Fruit fly (Drosophila melanogaster): ENCODE results near the gene Doc2.

Gene Doc2

DNA sequence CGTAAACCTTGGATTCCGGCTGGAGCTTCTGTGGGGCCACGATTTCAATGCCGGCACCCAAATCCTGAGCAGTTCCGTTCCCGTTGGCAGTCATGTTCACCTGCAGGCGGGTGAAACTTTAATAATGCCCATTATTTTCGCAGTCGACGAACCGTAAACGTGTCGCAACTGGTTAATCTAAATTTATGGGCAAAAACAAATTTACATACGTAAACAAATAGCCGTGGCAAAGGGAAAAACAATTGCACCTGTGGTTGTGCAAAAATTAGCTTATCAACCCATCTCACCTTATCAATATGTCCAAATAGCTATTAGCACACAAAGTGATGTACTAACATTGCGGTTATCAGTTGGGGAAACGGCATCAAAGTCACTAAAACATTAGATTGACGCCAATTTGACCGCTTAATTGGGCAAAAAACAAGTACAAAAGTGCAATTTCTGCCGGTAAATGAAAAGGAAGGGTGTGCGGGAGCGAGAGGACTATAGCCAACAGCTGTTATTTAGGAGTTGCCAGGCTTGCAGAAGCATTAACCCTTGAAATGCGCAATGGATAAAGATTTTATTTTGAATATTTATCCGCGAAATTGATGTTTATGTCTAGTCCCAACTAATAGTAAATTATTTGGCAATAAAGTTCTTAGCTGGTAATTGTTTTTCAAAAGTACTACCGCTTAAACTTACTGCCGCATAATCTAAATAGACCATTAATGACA lies 33.8 kb downstream of the Doc2 start:
- TF ChIP-seq svp (GFP tag) (peak; percentile 71), Sox14 (GFP tag; optimal IDR thresholded peaks at IDR 0.05) (peak; percentile 13), Eip75B (GFP tag; optimal IDR thresholded peaks at IDR 0.05) (peak; percentile 41), dsx (GFP tag; optimal IDR thresholded peaks at IDR 0.05; ENCODE audit: poor library complexity, severe bottlenecking) (no peak), CG31627 (GFP tag; optimal IDR thresholded peaks at IDR 0.05) (peak; percentile 21), Hr39 (GFP tag; optimal IDR thresholded peaks at IDR 0.05) (no peak), lz (GFP tag; optimal IDR thresholded peaks at IDR 0.05) (peak; percentile 12), esn (GFP tag; optimal IDR thresholded peaks at IDR 0.05) (peak; percentile 41), CG3032 (tag; optimal IDR thresholded peaks at IDR 0.05) (peak; percentile 15)

DNA sequence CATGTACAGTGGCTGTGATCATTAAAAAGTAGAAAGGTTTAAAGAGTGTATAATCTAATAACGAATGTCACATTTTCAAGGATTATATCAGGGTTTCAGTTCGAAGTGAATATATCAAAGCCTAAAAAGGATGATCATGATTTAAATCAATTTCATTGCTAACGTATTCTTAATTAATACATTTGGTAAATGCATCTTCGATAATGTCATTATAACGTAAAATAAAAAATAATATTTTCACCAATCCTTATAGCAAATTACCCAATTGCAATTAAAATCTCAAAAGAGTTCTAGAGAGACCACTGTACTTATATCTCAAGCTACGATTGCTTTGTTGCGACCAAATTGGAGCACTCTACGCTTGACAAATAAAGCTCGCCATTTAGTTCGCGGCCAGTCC lies 37.0 kb downstream of the Doc2 start:
- TF ChIP-seq svp (GFP tag) (peak; percentile 75), CG11902 (GFP tag; optimal IDR thresholded peaks at IDR 0.05) (no peak), Eip78C (GFP tag) (peak; percentile 79)

DNA sequence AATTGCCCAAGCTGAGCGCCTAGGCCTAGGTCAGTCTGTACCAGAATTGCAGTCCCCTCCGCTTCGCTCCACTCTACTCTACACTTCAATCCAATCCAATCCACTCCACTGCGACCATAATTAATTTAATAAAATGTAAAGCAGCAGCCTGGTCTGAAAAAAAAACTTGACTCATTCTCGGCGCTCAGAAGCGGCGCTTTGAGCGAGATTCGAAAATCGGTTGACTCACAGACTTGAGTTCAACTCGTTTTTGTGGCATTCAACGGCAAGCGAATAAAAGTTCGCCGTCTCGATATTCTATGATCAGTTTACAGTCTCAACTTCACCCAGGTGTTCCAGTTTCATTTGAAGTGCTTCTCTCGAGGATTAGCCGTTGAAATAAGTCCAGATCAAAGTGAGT lies 37.6 kb downstream of the Doc2 start, which contains the start of gene CG13314:
Gene CG13314 (plus strand): TSS at position 301 of the 400 bp plus-strand sequence.
- no peak for TF ChIP-seq salr (GFP tag; optimal IDR thresholded peaks at IDR 0.05)
- no peak for TF ChIP-seq CG9139 (GFP tag; optimal IDR thresholded peaks at IDR 0.05)
- TF ChIP-seq CG11762 (GFP tag; optimal IDR thresholded peaks at IDR 0.05; ENCODE audit: insufficient read depth) = no peak
- no peak for TF ChIP-seq esn (GFP tag; optimal IDR thresholded peaks at IDR 0.05)
- no peak for TF ChIP-seq dac (GFP tag; optimal IDR thresholded peaks at IDR 0.05)
- no peak for TF ChIP-seq Lpt (GFP tag; optimal IDR thresholded peaks at IDR 0.05)
- no peak for TF ChIP-seq achi (GFP tag; optimal IDR thresholded peaks at IDR 0.05)
- TF ChIP-seq Eip78C (GFP tag) = no peak
- no peak for TF ChIP-seq svp (GFP tag)
- TF ChIP-seq CG6792 (GFP tag; optimal IDR thresholded peaks at IDR 0.05) = no peak

DNA sequence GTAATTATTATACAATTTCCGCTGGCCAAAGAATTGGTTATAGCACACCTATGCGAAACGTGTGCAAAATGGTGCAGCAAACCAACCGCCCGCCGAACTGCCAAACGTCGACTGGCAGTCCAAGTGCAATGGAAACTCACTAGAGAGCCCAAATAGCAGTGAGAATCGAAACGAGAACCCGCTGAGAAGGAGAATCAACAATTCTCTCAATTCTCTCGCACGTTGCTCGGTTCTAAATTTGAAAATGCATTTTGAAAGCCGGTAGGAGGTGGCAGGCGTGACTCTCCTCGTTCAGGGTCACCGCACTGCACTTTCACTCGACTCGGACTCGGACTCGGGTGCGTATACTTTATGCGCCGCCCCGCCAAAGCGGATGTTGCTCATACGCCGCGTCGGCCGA lies 39.3 kb downstream of the Doc2 start, which contains the start of gene CG5644:
Gene CG5644 (minus strand): TSS at position 101 of the 400 bp plus-strand sequence.
- TF ChIP-seq eg (GFP tag; IDR thresholded peaks at IDR 0.05) = no peak
- TF ChIP-seq CG32006 (GFP tag; optimal IDR thresholded peaks at IDR 0.05) = no peak
- TF ChIP-seq Eip78C (GFP tag) = no peak
- no peak for TF ChIP-seq CG3919 (GFP tag; optimal IDR thresholded peaks at IDR 0.05)
- TF ChIP-seq achi (GFP tag; optimal IDR thresholded peaks at IDR 0.05) = no peak
- no peak for TF ChIP-seq Hr39 (GFP tag; optimal IDR thresholded peaks at IDR 0.05)
- no peak for TF ChIP-seq CG15336 (GFP tag; IDR thresholded peaks at IDR 0.05)
- no peak for TF ChIP-seq Sox14 (GFP tag; optimal IDR thresholded peaks at IDR 0.05)
- TF ChIP-seq esn (GFP tag; optimal IDR thresholded peaks at IDR 0.05) = no peak
- no peak for TF ChIP-seq CG7368 (GFP tag; optimal IDR thresholded peaks at IDR 0.05)
- no peak for TF ChIP-seq fd85E (GFP tag; optimal IDR thresholded peaks at IDR 0.05)
- no peak for TF ChIP-seq CG11294 (GFP tag; IDR thresholded peaks at IDR 0.05)
- TF ChIP-seq CG1621 (tag; optimal IDR thresholded peaks at IDR 0.05) = no peak
- no peak for TF ChIP-seq Smox (GFP tag; optimal IDR thresholded peaks at IDR 0.05)
- TF ChIP-seq Ets96B (tag; optimal IDR thresholded peaks at IDR 0.05) = no peak
- no peak for TF ChIP-seq vri (GFP tag; optimal IDR thresholded peaks at IDR 0.05)
- TF ChIP-seq Hr38 (GFP tag; optimal IDR thresholded peaks at IDR 0.05) = no peak
- TF ChIP-seq lz (GFP tag; optimal IDR thresholded peaks at IDR 0.05) = no peak
- TF ChIP-seq cyc (GFP tag; optimal IDR thresholded peaks at IDR 0.05) = no peak
- TF ChIP-seq spab (GFP tag; optimal IDR thresholded peaks at IDR 0.05) = no peak

DNA sequence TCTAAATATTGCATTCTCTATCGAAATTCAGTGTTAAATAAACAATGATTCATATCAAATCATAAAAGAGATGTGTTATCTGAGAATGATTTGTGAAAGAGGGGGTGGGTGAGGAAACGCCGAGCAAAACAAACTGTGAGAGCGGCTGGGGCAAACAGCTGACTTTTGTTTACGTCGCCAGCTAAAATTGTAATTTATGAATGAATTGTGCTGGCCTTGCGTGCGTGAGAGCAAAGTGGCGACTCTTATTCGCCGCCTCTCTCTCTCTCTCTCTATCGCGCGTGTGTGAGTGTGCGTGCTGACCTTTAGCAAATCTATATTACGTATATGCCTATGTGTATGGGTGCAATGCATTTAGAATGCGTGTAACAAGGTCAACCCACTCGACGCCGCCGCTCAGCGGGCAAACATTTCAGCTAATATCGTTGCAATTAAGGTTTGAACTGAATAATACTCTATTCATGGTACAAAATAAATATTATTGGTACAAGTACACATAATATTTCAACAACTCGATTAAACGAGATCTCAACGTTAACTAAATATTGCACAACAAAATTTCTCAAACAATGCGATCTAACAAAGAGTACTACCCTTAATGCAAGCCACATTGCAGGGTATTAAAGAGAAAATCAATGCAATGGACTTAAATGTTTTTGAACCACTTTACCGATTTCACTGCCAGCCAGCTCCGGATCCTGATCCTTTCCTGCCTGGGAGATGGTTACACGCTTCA lies 40.2 kb downstream of the Doc2 start:
- TF ChIP-seq CG6854 (GFP tag; optimal IDR thresholded peaks at IDR 0.05) = no peak
- no peak for TF ChIP-seq spab (GFP tag; optimal IDR thresholded peaks at IDR 0.05)
- no peak for TF ChIP-seq salr (GFP tag; optimal IDR thresholded peaks at IDR 0.05)
- TF ChIP-seq CG6808 (GFP tag; optimal IDR thresholded peaks at IDR 0.05) = no peak
- peak; percentile 80; the same call in 1 of the 2 replicates for TF ChIP-seq CG11294 (GFP tag; IDR thresholded peaks at IDR 0.05)
- no peak for TF ChIP-seq CG10669 (GFP tag; optimal IDR thresholded peaks at IDR 0.05)
- TF ChIP-seq OdsH (GFP tag; optimal IDR thresholded peaks at IDR 0.05) = peak; percentile 61
- no peak for TF ChIP-seq CG4318 (GFP tag; optimal IDR thresholded peaks at IDR 0.05)
- TF ChIP-seq fd85E (GFP tag; optimal IDR thresholded peaks at IDR 0.05) = no peak
- TF ChIP-seq CG15336 (GFP tag; IDR thresholded peaks at IDR 0.05) = peak; percentile 86
- no peak for TF ChIP-seq vri (GFP tag; optimal IDR thresholded peaks at IDR 0.05)
- TF ChIP-seq Ets96B (tag; optimal IDR thresholded peaks at IDR 0.05) = no peak
- peak; percentile 70 for TF ChIP-seq Hr39 (GFP tag; optimal IDR thresholded peaks at IDR 0.05)
- no peak for TF ChIP-seq Met (GFP tag; optimal IDR thresholded peaks at IDR 0.05)
- TF ChIP-seq achi (GFP tag; optimal IDR thresholded peaks at IDR 0.05) = peak; percentile 22
- TF ChIP-seq Blimp-1 (GFP tag; optimal IDR thresholded peaks at IDR 0.05) = no peak
- no peak for TF ChIP-seq CG16779 (tag; optimal IDR thresholded peaks at IDR 0.05)
- no peak for TF ChIP-seq Sox102F (GFP tag; optimal IDR thresholded peaks at IDR 0.05)

Data from whole organism, prepupa.